Worm (Caenorhabditis elegans) whole organism, L1 larva: ENCODE results near the gene F56B6.6.

Experiments used
- C04F5.9 ChIP-seq: sonication (generic microtip); optimal IDR thresholded peaks from 2 replicates; lab custom pipeline; 2016; ENCODE audit warnings: missing genetic modification characterization, missing compliant biosample characterization
- Y116A8C.19 ChIP-seq: sonication (generic microtip); optimal IDR thresholded peaks from 2 replicates; lab custom pipeline; 2016; ENCODE audit warnings: missing compliant biosample characterization, missing genetic modification characterization, borderline replicate concordance
- aha-1 ChIP-seq: fragments of 150-350 bp; optimal IDR thresholded peaks from 2 replicates; lab custom pipeline; 2014; ENCODE audit warnings: missing biosample characterization, missing genetic modification characterization
- ceh-8 ChIP-seq: fragments of 200-800 bp; sonication (Bioruptor generic); optimal IDR thresholded peaks from 2 replicates; lab custom pipeline; 2018; ENCODE audit warnings: mild to moderate bottlenecking, missing genetic modification characterization, moderate library complexity, missing compliant biosample characterization
- ceh-90 ChIP-seq: sonication (generic microtip); optimal IDR thresholded peaks from 2 replicates; lab custom pipeline; 2016; ENCODE audit warnings: missing genetic modification characterization, missing compliant biosample characterization
- dsc-1 ChIP-seq: sonication (generic microtip); optimal IDR thresholded peaks from 2 replicates; lab custom pipeline; 2016; ENCODE audit warnings: mild to moderate bottlenecking, missing genetic modification characterization, missing compliant biosample characterization
- efl-3 ChIP-seq: fragments of 200-800 bp; sonication (Bioruptor generic); optimal IDR thresholded peaks from 2 replicates; lab custom pipeline; 2018; ENCODE audit warnings: mild to moderate bottlenecking, missing genetic modification characterization, missing compliant biosample characterization
- elt-2 ChIP-seq: sonication (generic microtip); optimal IDR thresholded peaks from 2 replicates; lab custom pipeline; 2016; ENCODE audit warnings: missing genetic modification characterization, mild to moderate bottlenecking, inconsistent platforms, missing compliant biosample characterization, missing genetic modification reagents
- ets-5 ChIP-seq: fragments of 200-800 bp; sonication (Bioruptor generic); IDR thresholded peaks from 2 replicates; pipeline ENCODE4 v1.3.6; 2022; ENCODE audit warnings: missing genetic modification characterization, missing compliant biosample characterization
- fkh-10 ChIP-seq: sonication (generic microtip); optimal IDR thresholded peaks from 2 replicates; lab custom pipeline; 2017; ENCODE audit warnings: missing biosample characterization, missing genetic modification reagents, missing genetic modification characterization
- fos-1 ChIP-seq: fragments of 150-350 bp; optimal IDR thresholded peaks from 2 replicates; lab custom pipeline; 2014; ENCODE audit warnings: missing biosample characterization, missing genetic modification characterization
- hpl-2 ChIP-seq: fragments of 150-350 bp; optimal IDR thresholded peaks from 2 replicates; lab custom pipeline; 2014; ENCODE audit warnings: missing biosample characterization, missing genetic modification reagents, missing genetic modification characterization
- irx-1 ChIP-seq: sonication (generic microtip); optimal IDR thresholded peaks from 2 replicates; lab custom pipeline; 2016; ENCODE audit warnings: missing genetic modification characterization, missing compliant biosample characterization
- jun-1 ChIP-seq: fragments of 150-350 bp; optimal IDR thresholded peaks from 2 replicates; lab custom pipeline; 2014; ENCODE audit warnings: missing biosample characterization, missing genetic modification reagents, missing genetic modification characterization
- lin-13 ChIP-seq: fragments of 150-350 bp; optimal IDR thresholded peaks from 2 replicates; lab custom pipeline; 2014; ENCODE audit warnings: missing biosample characterization, missing genetic modification reagents, missing genetic modification characterization
- lin-14 ChIP-seq: fragments of 200-800 bp; sonication (Bioruptor generic); optimal IDR thresholded peaks from 2 replicates; lab custom pipeline; 2018; ENCODE audit warnings: mild to moderate bottlenecking, missing genetic modification characterization, moderate library complexity, missing compliant biosample characterization
- lin-15B ChIP-seq: fragments of 150-350 bp; sonication (generic microtip); optimal IDR thresholded peaks from 3 replicates; lab custom pipeline; 2014; ENCODE audit warnings: missing biosample characterization, missing genetic modification characterization
- lin-35 ChIP-seq, 2 experiments: fragments of 150-350 bp; optimal IDR thresholded peaks; 2 replicates each; lab custom pipeline; 2014; ENCODE audit warnings: missing biosample characterization in 2 of 2, missing genetic modification characterization in 2 of 2, missing genetic modification reagents in 2 of 2
- lin-39 ChIP-seq: fragments of 150-350 bp; optimal IDR thresholded peaks from 2 replicates; lab custom pipeline; 2014; ENCODE audit warnings: missing biosample characterization, missing genetic modification reagents, missing genetic modification characterization
- lir-3 ChIP-seq: sonication (generic microtip); optimal IDR thresholded peaks from 2 replicates; lab custom pipeline; 2016; ENCODE audit warnings: mild to moderate bottlenecking, missing genetic modification characterization, moderate library complexity, missing compliant biosample characterization; ENCODE audit not compliant: poor library complexity
- mab-9 ChIP-seq: fragments of 200-800 bp; sonication (Bioruptor generic); IDR thresholded peaks from 2 replicates; pipeline ENCODE4 v1.3.6; 2022; ENCODE audit warnings: missing genetic modification reagents, missing genetic modification characterization, missing compliant biosample characterization
- mef-2 ChIP-seq: fragments of 150-350 bp; optimal IDR thresholded peaks from 2 replicates; lab custom pipeline; 2014; ENCODE audit warnings: missing biosample characterization, missing genetic modification characterization
- mep-1 ChIP-seq: fragments of 150-350 bp; optimal IDR thresholded peaks from 2 replicates; lab custom pipeline; 2014; ENCODE audit warnings: missing biosample characterization, missing genetic modification characterization
- nhr-12 ChIP-seq: sonication (generic microtip); optimal IDR thresholded peaks from 2 replicates; lab custom pipeline; 2017; ENCODE audit warnings: missing biosample characterization, missing genetic modification characterization
- nhr-19 ChIP-seq: fragments of 200-800 bp; sonication (Bioruptor generic); conservative IDR thresholded peaks from 2 replicates; pipeline ENCODE4 v1.3.6; 2022; ENCODE audit warnings: missing genetic modification characterization, missing compliant biosample characterization
- nhr-47 ChIP-seq: sonication (generic microtip); optimal IDR thresholded peaks from 2 replicates; lab custom pipeline; 2016; ENCODE audit warnings: mild to moderate bottlenecking, missing genetic modification characterization, moderate library complexity, missing compliant biosample characterization
- nhr-76 ChIP-seq: sonication (generic microtip); optimal IDR thresholded peaks from 2 replicates; lab custom pipeline; 2017; ENCODE audit warnings: missing biosample characterization, missing genetic modification characterization
- nhr-84 ChIP-seq: sonication (generic microtip); optimal IDR thresholded peaks from 2 replicates; lab custom pipeline; 2017; ENCODE audit warnings: missing biosample characterization, missing genetic modification characterization
- nhr-85 ChIP-seq: sonication (generic microtip); peaks from one replicate; lab custom pipeline; 2016; ENCODE audit warnings: missing genetic modification characterization, inconsistent platforms, missing compliant biosample characterization
- pax-3 ChIP-seq: fragments of 200-800 bp; sonication (Bioruptor generic); optimal IDR thresholded peaks from 2 replicates; lab custom pipeline; 2018; ENCODE audit warnings: mild to moderate bottlenecking, missing genetic modification characterization, moderate library complexity, missing compliant biosample characterization
- rnt-1 ChIP-seq: sonication (generic microtip); optimal IDR thresholded peaks from 2 replicates; lab custom pipeline; 2016; ENCODE audit warnings: mild to moderate bottlenecking, missing genetic modification characterization, moderate library complexity, missing compliant biosample characterization
- sox-4 ChIP-seq: sonication (generic microtip); optimal IDR thresholded peaks from 2 replicates; lab custom pipeline; 2016; ENCODE audit warnings: missing genetic modification characterization, missing compliant biosample characterization
- unc-130 ChIP-seq: fragments of 150-350 bp; optimal IDR thresholded peaks from 2 replicates; lab custom pipeline; 2017; ENCODE audit warnings: missing biosample characterization, missing genetic modification characterization, inconsistent platforms
- unc-86 ChIP-seq: sonication (generic microtip); optimal IDR thresholded peaks from 2 replicates; lab custom pipeline; 2016; ENCODE audit warnings: missing genetic modification characterization, missing compliant biosample characterization
- unc-98 ChIP-seq: fragments of 200-800 bp; sonication (Bioruptor generic); IDR thresholded peaks from 2 replicates; pipeline ENCODE4 v1.3.6; 2022; ENCODE audit warnings: missing genetic modification characterization, missing compliant biosample characterization
- zag-1 ChIP-seq: fragments of 150-350 bp; optimal IDR thresholded peaks from 2 replicates; lab custom pipeline; 2014; ENCODE audit warnings: missing biosample characterization, missing genetic modification characterization
- ztf-11 ChIP-seq, 2 experiments: sonication (generic microtip); optimal IDR thresholded peaks; 2 replicates each; lab custom pipeline; 2016 to 2017; ENCODE audit warnings: missing genetic modification characterization in 2 of 2, missing biosample characterization in 1 of 2, missing compliant biosample characterization in 1 of 2

Gene F56B6.6

DNA sequence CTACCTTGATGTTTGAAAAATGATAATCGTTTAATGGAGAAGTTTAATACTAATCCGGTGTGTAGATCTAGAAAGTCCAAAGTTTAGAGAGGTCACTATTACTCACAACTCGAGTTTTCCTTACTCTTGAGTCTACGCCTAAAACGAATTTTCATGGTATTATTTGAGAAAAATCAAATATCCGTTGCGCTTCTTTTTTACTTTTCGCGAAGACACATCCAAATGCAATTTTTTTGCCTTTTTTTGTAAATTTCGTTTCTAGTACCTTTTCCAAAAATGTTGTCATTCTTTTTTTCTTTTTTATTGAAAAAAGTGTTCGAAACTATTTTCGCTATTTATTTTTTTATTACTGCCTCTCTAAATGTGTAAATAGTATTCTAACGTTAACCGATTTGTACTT is 19.1 kb downstream of the F56B6.6 start:
- no peak for TF ChIP-seq elt-2
- TF ChIP-seq lin-35 (GFP tag; optimal IDR thresholded peaks at IDR 0.05; lab: Kevin White, UChicago) = no peak
- no peak for TF ChIP-seq unc-98
- no peak for TF ChIP-seq dsc-1
- no peak for TF ChIP-seq unc-86 (tag; lab: Kevin White, UChicago)
- no peak for TF ChIP-seq lin-15B
- TF ChIP-seq fkh-10 (GFP tag; lab: Kevin White, UChicago) = peak; percentile 91
- TF ChIP-seq ztf-11 (tag; optimal IDR thresholded peaks at IDR 0.05; lab: Kevin White, UChicago) = no peak
- peak; percentile 43 for TF ChIP-seq lin-14 (GFP tag; lab: Kevin White, UChicago)

DNA sequence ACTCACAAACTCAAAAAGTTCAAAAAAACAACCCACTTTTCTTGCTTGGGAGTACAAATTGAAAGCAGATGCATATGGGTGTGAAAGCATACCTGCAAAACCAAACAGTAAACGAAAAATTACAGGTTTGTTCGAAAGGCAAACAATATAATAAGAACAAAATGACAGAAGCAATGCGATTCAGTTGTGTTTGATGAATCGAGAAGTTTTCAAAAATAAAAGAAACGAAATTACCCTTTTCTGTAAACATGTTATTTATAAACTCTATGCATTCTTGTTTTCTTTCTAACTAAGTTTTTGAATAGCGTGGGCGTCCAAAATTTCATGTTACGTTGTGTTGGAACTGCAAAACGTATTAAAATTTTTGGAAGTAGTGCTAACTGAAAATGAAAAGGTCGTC is 23.9 kb downstream of the F56B6.6 start, which contains the start of gene sox-4:
Gene sox-4, minus strand, starts transcription at position 101 of the 400 bp plus-strand sequence.
- TF ChIP-seq C04F5.9 (tag; lab: Kevin White, UChicago) (no peak), nhr-76 (tag; lab: Kevin White, UChicago) (no peak), mef-2 (tag; lab: Kevin White, UChicago) (no peak), irx-1 (tag; lab: Kevin White, UChicago) (no peak), nhr-47 (tag; lab: Kevin White, UChicago) (no peak), lin-35 (GFP tag; optimal IDR thresholded peaks at IDR 0.05; lab: Kevin White, UChicago) (no peak), ceh-8 (GFP tag; lab: Kevin White, UChicago) (no peak), Y116A8C.19 (tag; lab: Kevin White, UChicago) (no peak), aha-1 (tag; lab: Kevin White, UChicago) (no peak), rnt-1 (no peak), hpl-2 (GFP tag; lab: Kevin White, UChicago) (no peak), nhr-19 (GFP tag; lab: Robert Waterston, UW) (no peak)

DNA sequence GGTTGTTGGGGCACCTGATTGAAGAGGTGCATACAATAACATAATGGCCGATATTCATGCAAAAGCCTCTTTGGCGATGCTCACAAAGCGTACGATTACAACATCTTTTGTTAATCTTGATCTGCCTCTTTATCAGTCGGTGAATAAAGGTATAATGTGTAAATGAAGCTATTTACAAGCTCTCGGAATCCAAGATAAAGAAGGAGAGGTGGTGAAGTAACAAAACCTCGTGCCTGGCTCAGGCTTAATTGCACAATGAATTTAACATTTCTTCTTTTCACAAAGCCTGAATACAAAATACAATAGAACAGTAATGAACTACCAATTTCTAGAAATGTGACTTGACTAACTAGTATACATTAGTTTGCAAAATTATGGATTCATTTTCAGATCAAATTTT is 25.6 kb downstream of the F56B6.6 start:
- TF ChIP-seq pax-3 = peak; percentile 18
- peak; percentile 99 for TF ChIP-seq sox-4 (tag; lab: Kevin White, UChicago)
- no peak for TF ChIP-seq lin-13
- TF ChIP-seq mep-1 (tag; lab: Kevin White, UChicago) = no peak
- TF ChIP-seq dsc-1 = peak; percentile 56
- no peak for TF ChIP-seq ceh-8 (GFP tag; lab: Kevin White, UChicago)
- no peak for TF ChIP-seq jun-1 (tag; lab: Kevin White, UChicago)
- no peak for TF ChIP-seq nhr-85 (tag; lab: Kevin White, UChicago)

DNA sequence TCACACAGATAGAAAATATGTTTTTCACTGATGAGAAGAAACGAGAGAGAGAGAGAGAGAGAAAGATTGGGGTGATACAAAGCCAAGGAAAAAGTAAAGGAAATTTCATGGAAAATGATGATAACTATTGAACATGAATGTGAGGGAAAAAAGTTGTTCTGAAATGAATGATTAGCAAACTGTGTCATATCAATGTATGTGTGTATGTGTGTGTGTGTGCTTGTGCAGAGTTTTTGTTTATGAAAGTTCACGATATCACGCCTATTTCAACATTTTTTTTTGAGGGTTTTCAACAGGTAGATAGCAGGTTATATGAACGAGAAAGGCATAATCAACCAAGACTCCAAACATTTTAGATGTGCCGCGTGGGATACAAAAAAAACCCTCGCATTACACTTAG is 26.3 kb downstream of the F56B6.6 start:
- TF ChIP-seq lir-3 (tag; lab: Kevin White, UChicago) = no peak
- TF ChIP-seq fos-1 = no peak
- TF ChIP-seq ets-5 (GFP tag; lab: Robert Waterston, UW) = no peak
- no peak for TF ChIP-seq unc-130 (tag; lab: Kevin White, UChicago)
- TF ChIP-seq nhr-12 (tag; lab: Kevin White, UChicago) = no peak
- TF ChIP-seq zag-1 (tag; lab: Kevin White, UChicago) = no peak
- TF ChIP-seq nhr-84 (tag; lab: Kevin White, UChicago) = no peak
- no peak for TF ChIP-seq efl-3 (GFP tag; lab: Kevin White, UChicago)
- TF ChIP-seq C04F5.9 (tag; lab: Kevin White, UChicago) = no peak
- TF ChIP-seq lin-39 (tag; lab: Kevin White, UChicago) = no peak
- TF ChIP-seq rnt-1 = no peak
- TF ChIP-seq nhr-85 (tag; lab: Kevin White, UChicago) = no peak
- no peak for TF ChIP-seq unc-86 (tag; lab: Kevin White, UChicago)
- no peak for TF ChIP-seq nhr-47 (tag; lab: Kevin White, UChicago)
- no peak for TF ChIP-seq ceh-8 (GFP tag; lab: Kevin White, UChicago)
- no peak for TF ChIP-seq unc-98
- no peak for TF ChIP-seq mab-9 (GFP tag; lab: Robert Waterston, UW)
- TF ChIP-seq ceh-90 (tag; lab: Kevin White, UChicago) = no peak
